Worm (Caenorhabditis elegans) whole organism, L4 larva: ENCODE measurements around the gene vti-1.

ENCODE experiments used
- lsy-2 ChIP-seq, 2 experiments: fragments of 150-350 bp in 1 of 2; sonication (generic microtip) in 1 of 2; optimal IDR thresholded peaks; 2 replicates each; lab custom pipeline; 2014 to 2017; ENCODE audit warnings: missing biosample characterization in 2 of 2, missing genetic modification characterization in 2 of 2
- mxl-2 ChIP-seq: fragments of 200-800 bp; sonication (Bioruptor generic); conservative IDR thresholded peaks from 2 replicates; pipeline ENCODE4 v1.3.6; 2022; ENCODE audit warnings: missing genetic modification reagents, missing genetic modification characterization, missing compliant biosample characterization
- nhr-28 ChIP-seq: fragments of 150-350 bp; optimal IDR thresholded peaks from 2 replicates; lab custom pipeline; 2014; ENCODE audit warnings: missing biosample characterization, missing genetic modification characterization

DNA sequence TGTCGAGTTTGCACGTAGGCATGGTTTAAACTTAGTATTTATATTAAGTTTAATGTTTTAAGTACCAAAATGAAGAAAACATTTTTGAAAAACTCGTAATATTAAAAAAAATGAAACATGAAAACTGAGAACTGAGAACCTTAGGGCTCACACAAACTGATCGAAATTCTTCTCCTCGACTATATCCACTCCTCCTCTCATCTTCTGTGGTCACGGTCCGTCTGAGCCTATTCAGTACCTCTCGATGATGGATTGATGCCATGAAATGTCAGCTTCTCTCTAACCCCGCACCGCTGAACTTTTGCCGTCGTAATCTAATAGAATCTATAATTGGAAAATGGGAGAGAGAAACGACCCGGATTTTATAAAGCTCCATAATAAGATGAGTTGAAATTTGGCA, 18.0 kb upstream of the vti-1 start, which contains the start of gene nlp-56:
- TF ChIP-seq mxl-2 (GFP tag; lab: Robert Waterston, UW) (no peak), nhr-28 (no peak), lsy-2 (tag; optimal IDR thresholded peaks at IDR 0.05; lab: Kevin White, UChicago) (no peak)
